Worm (Caenorhabditis elegans) whole organism, midembryonic: ENCODE measurements around the gene ZK643.6.

ENCODE experiments used
- T22C8.4 ChIP-seq: fragments of 200-800 bp; sonication (Bioruptor generic); IDR thresholded peaks from 2 replicates; pipeline ENCODE4 v1.3.6; 2022; ENCODE audit warnings: missing genetic modification characterization, missing compliant biosample characterization
- cog-1 ChIP-seq: sonication (generic microtip); optimal IDR thresholded peaks from 2 replicates; lab custom pipeline; 2016; ENCODE audit warnings: missing genetic modification characterization, missing compliant biosample characterization
- flt-1 ChIP-seq: fragments of 200-800 bp; sonication (Bioruptor generic); IDR thresholded peaks from 2 replicates; pipeline ENCODE4 v1.3.6; 2022; ENCODE audit warnings: missing genetic modification characterization, missing compliant biosample characterization
- klf-2 ChIP-seq: fragments of 200-800 bp; sonication (Bioruptor generic); conservative IDR thresholded peaks from 2 replicates; pipeline ENCODE4 v1.3.6; 2022; ENCODE audit warnings: missing genetic modification reagents, missing genetic modification characterization, missing compliant biosample characterization
- med-1 ChIP-seq: sonication (generic microtip); optimal IDR thresholded peaks from 2 replicates; lab custom pipeline; 2017; ENCODE audit warnings: missing genetic modification characterization, mild to moderate bottlenecking, missing compliant biosample characterization, antibody characterized with exemption, missing genetic modification reagents; ENCODE audit not compliant: insufficient read depth
- ref-1 ChIP-seq: fragments of 200-800 bp; sonication (Bioruptor generic); conservative IDR thresholded peaks from 2 replicates; pipeline ENCODE4 v1.3.6; 2022; ENCODE audit warnings: missing genetic modification reagents, missing genetic modification characterization, missing compliant biosample characterization
- tab-1 ChIP-seq: fragments of 200-800 bp; sonication (Bioruptor generic); IDR thresholded peaks from 2 replicates; pipeline ENCODE4 v1.3.6; 2022; ENCODE audit warnings: missing genetic modification characterization, missing compliant biosample characterization
- ztf-23 ChIP-seq: fragments of 200-800 bp; sonication (Bioruptor generic); IDR thresholded peaks from 2 replicates; pipeline ENCODE4 v1.3.6; 2022; ENCODE audit warnings: missing genetic modification reagents, missing genetic modification characterization, missing compliant biosample characterization
- ztf-29 ChIP-seq: fragments of 200-800 bp; sonication (Bioruptor generic); IDR thresholded peaks from 2 replicates; pipeline ENCODE4 v1.3.6; 2022; ENCODE audit warnings: missing genetic modification reagents, missing genetic modification characterization, missing compliant biosample characterization

The ZK643.6 gene

DNA sequence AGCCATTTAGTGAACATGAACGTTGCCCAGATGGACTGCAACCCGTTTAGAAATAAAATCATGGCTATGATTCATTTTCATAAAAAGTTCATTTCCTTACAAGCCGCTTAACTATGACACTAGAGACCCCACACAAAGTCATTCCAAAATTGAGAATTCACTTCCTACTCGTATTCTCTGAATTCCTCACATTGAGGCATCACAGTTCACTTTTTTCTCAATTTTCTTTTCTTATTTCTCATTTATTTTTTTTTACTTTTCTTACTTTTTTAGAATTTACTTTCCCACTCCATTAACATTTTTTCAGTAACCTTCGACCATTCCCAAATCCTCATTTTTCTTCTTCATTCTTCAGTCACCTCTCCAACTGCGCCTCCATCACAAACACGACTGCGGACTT lies 16.2 kb downstream of the ZK643.6 start, which contains the start of gene dhrr-1:
Gene dhrr-1 (plus strand): TSS at position 301 of the 400 bp plus-strand sequence.
- TF ChIP-seq T22C8.4 (no peak), tab-1 (no peak), ref-1 (no peak), ztf-23 (GFP tag; lab: Robert Waterston, UW) (no peak), ztf-29 (no peak), flt-1 (no peak), med-1 (GFP tag; lab: Kevin White, UChicago) (no peak), cog-1 (no peak), klf-2 (no peak)

DNA sequence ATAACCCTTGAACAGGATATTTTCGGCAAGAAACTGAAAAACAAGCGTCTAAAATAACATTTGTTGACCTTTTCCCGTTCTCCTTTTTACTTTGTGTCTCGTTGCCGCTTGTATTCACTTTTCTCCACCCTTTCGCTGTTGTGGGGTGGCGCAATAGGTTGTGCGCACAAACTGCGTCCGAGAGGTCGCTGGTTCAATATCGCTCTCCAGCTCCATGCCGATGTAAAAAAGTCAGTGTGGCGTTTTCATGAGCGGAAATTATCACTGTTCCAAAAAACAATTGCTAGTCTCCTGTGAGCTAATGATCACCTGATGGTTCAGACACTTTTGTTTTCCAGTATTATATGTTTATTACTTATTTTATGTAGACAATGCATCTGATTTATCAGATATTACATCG lies 23.0 kb downstream of the ZK643.6 start:
- TF ChIP-seq flt-1 (peak; percentile 96), ztf-29 (peak; percentile 94), cog-1 (peak; percentile 91), ztf-23 (GFP tag; lab: Robert Waterston, UW) (peak; percentile 95), klf-2 (peak; percentile 92), med-1 (GFP tag; lab: Kevin White, UChicago) (peak; percentile 54), tab-1 (peak; percentile 93), T22C8.4 (peak; percentile 87), ref-1 (peak; percentile 89)

DNA sequence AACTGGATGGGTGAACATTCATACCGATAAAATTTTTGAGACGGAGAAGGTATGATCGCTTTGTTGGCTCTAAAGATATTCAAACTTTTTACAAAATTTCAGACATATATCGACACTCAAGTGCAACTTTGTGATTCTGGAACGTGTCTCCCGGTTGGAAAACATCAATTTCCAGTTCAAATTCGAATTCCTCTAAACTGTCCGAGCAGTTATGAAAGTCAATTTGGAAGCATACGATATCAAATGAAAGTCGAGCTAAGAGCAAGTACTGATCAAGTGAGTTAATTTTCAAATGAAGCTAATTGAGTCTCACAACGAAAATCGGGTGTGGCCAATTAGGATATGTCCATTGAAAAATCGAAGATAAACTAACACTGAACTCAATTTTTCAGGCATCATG lies 26.2 kb downstream of the ZK643.6 start:
- TF ChIP-seq med-1 (GFP tag; lab: Kevin White, UChicago) (no peak), klf-2 (no peak), flt-1 (no peak), tab-1 (no peak), ref-1 (no peak), ztf-29 (no peak), ztf-23 (GFP tag; lab: Robert Waterston, UW) (no peak), cog-1 (no peak), T22C8.4 (no peak)

DNA sequence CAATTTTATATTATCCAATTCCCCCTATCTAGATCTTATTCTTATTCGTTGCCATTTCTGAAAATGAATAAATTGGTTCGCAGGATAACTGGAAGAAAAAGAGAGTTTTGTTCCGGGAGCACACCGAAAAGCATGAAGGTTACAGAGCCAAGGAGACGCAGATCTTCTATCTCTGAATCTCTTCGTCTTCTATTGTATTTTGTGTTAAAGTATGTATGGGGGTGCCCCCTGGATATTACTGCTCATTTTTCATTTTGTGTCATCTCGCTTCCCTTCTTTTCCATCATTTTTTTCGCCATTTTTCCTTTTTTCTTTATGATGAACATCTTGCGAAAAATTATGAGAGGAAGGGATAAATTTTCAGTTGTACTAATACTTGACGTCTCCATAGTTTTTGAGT lies 26.9 kb downstream of the ZK643.6 start:
- TF ChIP-seq T22C8.4 (no peak), klf-2 (no peak), tab-1 (no peak), cog-1 (no peak), ztf-23 (GFP tag; lab: Robert Waterston, UW) (no peak), ref-1 (no peak), med-1 (GFP tag; lab: Kevin White, UChicago) (no peak), ztf-29 (no peak), flt-1 (no peak)

DNA sequence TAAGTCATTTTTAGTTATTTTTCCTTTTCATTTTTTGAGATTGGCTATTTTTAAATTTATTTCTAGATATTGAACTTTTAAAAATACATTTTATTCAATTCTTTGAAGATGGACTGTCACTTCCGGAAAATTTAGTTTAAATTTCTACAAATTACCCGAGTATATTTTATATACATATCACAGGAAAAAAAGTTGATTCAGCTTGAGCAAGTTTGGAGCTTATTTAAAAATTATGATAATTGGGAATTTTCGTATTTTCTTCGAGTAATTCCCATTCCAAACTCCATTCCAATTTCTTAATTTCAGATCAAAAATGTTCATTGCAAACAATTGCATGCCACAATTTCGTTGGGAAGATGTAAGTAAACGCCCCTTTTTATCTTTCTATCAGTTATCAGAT lies 30.8 kb downstream of the ZK643.6 start, which contains the start of gene arrd-15:
Gene arrd-15 (plus strand): TSS at position 301 of the 400 bp plus-strand sequence.
- no peak for TF ChIP-seq med-1 (GFP tag; lab: Kevin White, UChicago)
- no peak for TF ChIP-seq cog-1
- TF ChIP-seq ztf-29 = no peak
- TF ChIP-seq T22C8.4 = no peak
- TF ChIP-seq ztf-23 (GFP tag; lab: Robert Waterston, UW) = no peak
- no peak for TF ChIP-seq tab-1
- no peak for TF ChIP-seq flt-1
- no peak for TF ChIP-seq ref-1
- no peak for TF ChIP-seq klf-2

DNA sequence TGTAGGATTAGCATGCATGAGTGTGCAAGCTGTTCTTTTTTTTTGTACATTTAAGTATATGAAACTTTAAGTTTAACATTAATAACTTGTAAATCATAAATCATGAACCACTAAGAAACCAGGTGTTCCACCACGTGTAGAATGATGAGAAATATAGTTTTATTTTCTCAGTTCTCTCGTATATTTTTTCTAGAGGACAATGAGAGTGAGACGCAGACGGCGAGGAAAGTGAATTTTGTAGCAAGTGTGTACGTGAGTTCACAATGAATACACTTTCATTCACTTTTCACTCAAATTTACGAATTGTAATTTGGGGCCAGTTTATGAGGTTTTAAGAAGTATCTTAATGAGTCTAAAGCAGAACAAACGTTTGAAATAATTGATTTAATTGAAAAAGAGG lies 34.1 kb downstream of the ZK643.6 start:
- TF ChIP-seq flt-1 = no peak
- TF ChIP-seq ztf-23 (GFP tag; lab: Robert Waterston, UW) = no peak
- no peak for TF ChIP-seq ztf-29
- no peak for TF ChIP-seq tab-1
- no peak for TF ChIP-seq klf-2
- TF ChIP-seq cog-1 = no peak
- no peak for TF ChIP-seq med-1 (GFP tag; lab: Kevin White, UChicago)
- TF ChIP-seq T22C8.4 = no peak
- no peak for TF ChIP-seq ref-1

DNA sequence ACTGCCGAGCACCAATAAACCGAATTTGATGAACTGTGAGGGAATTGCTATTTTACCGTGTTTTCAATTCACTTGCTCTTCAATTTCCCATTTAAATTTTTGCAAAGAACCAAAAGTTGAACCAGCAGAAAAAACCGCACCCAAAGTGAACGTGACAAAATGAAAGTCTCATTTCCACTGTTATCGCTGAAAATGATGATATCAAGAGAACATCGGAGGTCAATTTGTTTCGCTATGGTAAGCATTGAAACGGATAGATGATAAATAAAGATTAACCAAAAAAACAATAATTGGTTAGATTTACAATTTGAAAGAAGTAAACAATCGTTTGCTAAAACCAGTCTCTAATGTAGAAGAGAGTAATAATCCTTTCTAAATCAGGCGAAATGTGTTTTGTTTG lies 35.0 kb downstream of the ZK643.6 start:
- TF ChIP-seq ztf-23 (GFP tag; lab: Robert Waterston, UW) (no peak), med-1 (GFP tag; lab: Kevin White, UChicago) (no peak), tab-1 (no peak), T22C8.4 (no peak), ref-1 (no peak), ztf-29 (no peak), klf-2 (no peak), cog-1 (no peak), flt-1 (no peak)

DNA sequence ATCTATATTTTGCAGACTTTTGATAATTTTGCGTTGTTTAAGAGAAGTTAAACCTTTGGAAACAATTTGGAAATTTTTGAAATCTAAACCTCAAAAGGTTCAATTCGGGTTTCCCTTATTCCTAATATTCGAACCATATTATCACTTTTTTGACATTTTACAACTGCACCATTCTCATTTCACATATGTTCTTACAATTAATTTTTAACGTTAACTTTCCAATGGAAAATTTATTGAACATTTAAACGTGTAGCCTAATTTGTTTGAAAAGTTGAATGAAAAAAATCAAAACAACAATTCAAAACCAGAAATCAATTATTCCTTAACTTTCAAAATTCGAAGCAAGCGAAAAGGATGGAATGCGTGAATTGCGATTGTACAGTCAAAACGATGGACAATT lies 36.6 kb downstream of the ZK643.6 start, which contains the start of gene ZK637.12:
Gene ZK637.12 (plus strand): TSS at position 301 of the 400 bp plus-strand sequence.
- TF ChIP-seq tab-1 = no peak
- no peak for TF ChIP-seq med-1 (GFP tag; lab: Kevin White, UChicago)
- no peak for TF ChIP-seq klf-2
- TF ChIP-seq flt-1 = no peak
- no peak for TF ChIP-seq ztf-29
- no peak for TF ChIP-seq ztf-23 (GFP tag; lab: Robert Waterston, UW)
- TF ChIP-seq ref-1 = no peak
- no peak for TF ChIP-seq cog-1
- TF ChIP-seq T22C8.4 = no peak

DNA sequence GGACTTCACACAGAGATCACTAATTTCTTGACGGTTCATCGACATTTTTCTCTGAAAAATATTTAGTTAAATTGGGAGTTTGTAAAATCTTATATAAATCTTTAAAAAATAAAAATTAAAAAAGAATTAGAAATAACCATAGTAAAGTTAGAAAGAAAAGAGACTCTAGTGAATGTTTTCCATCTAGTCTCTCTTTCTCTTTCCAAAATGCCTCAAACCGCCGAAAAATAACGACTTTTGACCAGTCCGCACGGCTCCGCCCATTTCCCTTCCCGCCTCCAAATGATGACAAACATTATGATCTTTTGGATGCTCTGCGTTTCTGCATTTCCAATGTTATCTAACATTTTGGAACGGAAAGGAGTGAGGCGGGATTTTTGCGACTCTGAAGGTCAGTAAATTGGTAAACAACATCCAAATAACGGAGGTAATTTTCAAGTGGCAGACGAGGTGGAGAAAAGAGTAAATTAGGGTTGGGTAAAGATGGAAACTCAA lies 37.3 kb downstream of the ZK643.6 start, which contains the start of gene glb-1:
Gene glb-1 (minus strand): TSS at position 51 of the 495 bp plus-strand sequence.
- no peak for TF ChIP-seq klf-2
- no peak for TF ChIP-seq tab-1
- TF ChIP-seq cog-1 = no peak
- TF ChIP-seq ztf-29 = no peak
- TF ChIP-seq ref-1 = no peak
- TF ChIP-seq flt-1 = no peak
- TF ChIP-seq T22C8.4 = no peak

DNA sequence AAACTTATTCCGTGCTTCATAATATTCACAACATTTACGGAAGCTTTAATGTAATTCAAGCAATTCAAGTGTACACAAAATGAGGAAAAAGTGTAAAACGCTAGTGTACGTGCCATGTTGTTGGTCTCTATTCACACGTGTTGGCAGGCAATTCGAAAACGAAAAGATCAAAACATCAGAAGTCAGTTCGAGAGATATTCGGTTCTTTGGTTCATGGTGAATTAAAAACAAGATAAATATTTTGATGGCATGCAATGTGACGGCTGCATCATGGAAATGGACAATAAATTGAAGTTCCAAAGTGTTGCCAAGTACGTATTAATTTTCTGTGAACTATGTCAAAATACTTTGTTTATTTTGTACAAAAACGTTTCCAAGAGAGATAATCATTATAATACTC lies 38.5 kb downstream of the ZK643.6 start:
- no peak for TF ChIP-seq ztf-23 (GFP tag; lab: Robert Waterston, UW)

DNA sequence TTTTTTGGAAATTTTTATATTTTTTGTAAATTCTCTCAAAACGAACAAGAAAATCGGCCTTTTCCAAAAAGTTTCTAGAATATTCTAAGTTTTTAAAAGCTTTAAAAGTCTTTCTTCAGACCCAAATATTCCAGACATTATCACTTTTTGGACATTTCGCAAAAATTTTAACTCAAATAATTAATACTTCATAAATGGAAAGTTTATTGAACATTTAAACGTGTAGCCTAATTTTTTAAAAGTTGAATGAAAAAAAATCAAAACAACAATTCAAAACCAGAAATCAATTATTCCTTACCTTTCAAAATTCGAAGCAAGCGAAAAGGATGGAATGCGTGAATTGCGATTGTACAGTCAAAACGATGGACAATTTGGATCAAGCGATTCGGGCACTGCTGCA lies 40.8 kb downstream of the ZK643.6 start, which contains the start of gene ZK637.15:
Gene ZK637.15 (plus strand): TSS at position 301 of the 400 bp plus-strand sequence.
- no peak for TF ChIP-seq cog-1
- no peak for TF ChIP-seq ztf-29
- TF ChIP-seq flt-1 = no peak
- no peak for TF ChIP-seq med-1 (GFP tag; lab: Kevin White, UChicago)
- TF ChIP-seq T22C8.4 = no peak
- TF ChIP-seq ztf-23 (GFP tag; lab: Robert Waterston, UW) = no peak
